Fruit fly (Drosophila melanogaster): ENCODE data around the gene CG42717.

CG42717 gene

dm6 chr3L:15988039-15988546 is 44.9 kb downstream of the CG42717 start, which contains the start of gene Hip14:
Gene Hip14 (plus strand): TSS chr3L:15988236.
- TF ChIP-seq CG8478 (optimal IDR thresholded peaks at IDR 0.05) (no peak), CTCF (optimal IDR thresholded peaks at IDR 0.05) (peak in 1 of 2 experiments; percentile 32)

dm6 chr3L:15987635-15988034 is 45.4 kb downstream of the CG42717 start, which contains the start of gene PolD1:
Gene PolD1 (minus strand): TSS chr3L:15987815.
- TF ChIP-seq CG8478 (optimal IDR thresholded peaks at IDR 0.05), result no peak
- TF ChIP-seq CTCF (optimal IDR thresholded peaks at IDR 0.05), result no peak

- no peak for TF ChIP-seq CG8478 (optimal IDR thresholded peaks at IDR 0.05)
Measured at dm6 chr3L:15982783-15983432, 50.1 kb downstream of the CG42717 start, which contains the start of the genes brm and Arl1. Gene brm (minus strand): TSS chr3L:15982869. Gene Arl1 (plus strand): TSS chr3L:15983135.
